Fruit fly (Drosophila melanogaster) whole organism: ENCODE measurements around the gene Lip1.

Experiments
- CG8478 ChIP-seq: fragments of >200 bp; optimal IDR thresholded peaks from 2 replicates; lab custom pipeline; 2018; ENCODE audit warnings: inconsistent platforms
- Dll ChIP-seq: fragments of >200 bp; optimal IDR thresholded peaks from 2 replicates; lab custom pipeline; 2017
- EcR ChIP-seq, 2 experiments: fragments of >200 bp; optimal IDR thresholded peaks; 2 replicates each; lab custom pipeline; 2017; ENCODE audit warnings: missing biosample characterization in 2 of 2, missing genetic modification characterization in 2 of 2, missing genetic modification reagents in 2 of 2
- pan ChIP-seq: fragments of >200 bp; optimal IDR thresholded peaks from 2 replicates; lab custom pipeline; 2017
- psq ChIP-seq: fragments of >200 bp; optimal IDR thresholded peaks from 2 replicates; lab custom pipeline; 2017
- usp ChIP-seq: fragments of >200 bp; optimal IDR thresholded peaks from 2 replicates; lab custom pipeline; 2017; ENCODE audit warnings: missing biosample characterization, missing genetic modification characterization, mixed read lengths

DNA sequence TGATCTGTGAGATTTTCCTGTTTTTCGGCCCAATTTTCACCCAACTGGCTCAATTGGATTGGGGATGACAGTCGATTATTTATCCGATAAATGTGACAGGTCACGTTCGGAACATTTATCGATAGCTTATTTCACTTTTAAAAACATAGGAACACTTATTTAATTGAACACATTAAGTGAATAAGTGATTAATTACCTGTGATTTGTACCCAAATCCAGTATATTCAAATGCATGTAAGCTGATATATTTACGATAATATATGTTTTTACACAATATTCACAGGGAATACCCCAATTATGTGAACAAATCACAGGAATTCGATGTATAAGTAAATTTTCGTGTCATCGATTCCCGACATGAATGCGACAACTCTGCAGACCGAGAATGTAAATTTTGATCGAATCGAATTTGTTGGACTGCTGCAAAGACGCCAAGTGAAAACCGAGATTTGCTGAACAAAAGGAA, 31.0 kb upstream of the Lip1 start, which contains the start of the genes EMC3 and Dpy-30L1:
- TF ChIP-seq CG8478 (lab: Kevin White, UChicago): no peak
- no peak for TF ChIP-seq EcR (GFP tag; optimal IDR thresholded peaks at IDR 0.05; lab: Kevin White, UChicago)
- TF ChIP-seq usp (GFP tag; lab: Kevin White, UChicago): no peak
- TF ChIP-seq psq (lab: Kevin White, UChicago): no peak
- TF ChIP-seq pan (lab: Kevin White, UChicago): no peak
- TF ChIP-seq Dll (lab: Kevin White, UChicago): no peak
